Fruit fly (Drosophila melanogaster): ENCODE data around the gene Polr2A.

Gene Polr2A

dm6 chrX:11572270-11572914, 2.3 kb upstream of the Polr2A start, which contains the start of the genes Kmn1 and Reepl1:
Gene Kmn1 (minus strand): TSS chrX:11572442.
Gene Reepl1 (plus strand): TSS chrX:11572707.
- no peak for TF ChIP-seq CG42726 (GFP tag; IDR thresholded peaks at IDR 0.05; ENCODE audit: partially characterized antibody)
- TF ChIP-seq row (GFP tag; IDR thresholded peaks at IDR 0.05): peak; percentile 72
- TF ChIP-seq CHES-1-like (GFP tag; optimal IDR thresholded peaks at IDR 0.05): no peak
- no peak for TF ChIP-seq Hey (tag; optimal IDR thresholded peaks at IDR 0.05)
- TF ChIP-seq Hr78 (GFP tag; optimal IDR thresholded peaks at IDR 0.05): no peak
- peak; percentile 62 for TF ChIP-seq slbo (GFP tag; IDR thresholded peaks at IDR 0.05)
- peak; percentile 20 for TF ChIP-seq CoRest (tag; optimal IDR thresholded peaks at IDR 0.05)
- TF ChIP-seq abd-A (tag; optimal IDR thresholded peaks at IDR 0.05): no peak
- no peak for TF ChIP-seq Vsx1 (GFP tag; optimal IDR thresholded peaks at IDR 0.05)
- TF ChIP-seq D19A (tag; optimal IDR thresholded peaks at IDR 0.05): no peak
- TF ChIP-seq CG11696 (GFP tag; IDR thresholded peaks at IDR 0.05): no peak
- TF ChIP-seq Six4 (GFP tag; optimal IDR thresholded peaks at IDR 0.05): no peak
- no peak for TF ChIP-seq Fer3 (tag; optimal IDR thresholded peaks at IDR 0.05)
- TF ChIP-seq trem (tag; optimal IDR thresholded peaks at IDR 0.05): no peak
- TF ChIP-seq CG10366 (GFP tag; IDR thresholded peaks at IDR 0.05): no peak
- peak; percentile 2 for TF ChIP-seq CG14710 (tag; optimal IDR thresholded peaks at IDR 0.05)
- no peak for TF ChIP-seq Dip3 (GFP tag; optimal IDR thresholded peaks at IDR 0.05)
- peak; percentile 13 for TF ChIP-seq Myb (GFP tag; optimal IDR thresholded peaks at IDR 0.05)
- no peak for TF ChIP-seq sqz (GFP tag; optimal IDR thresholded peaks at IDR 0.05)
- TF ChIP-seq CG2712 (tag; optimal IDR thresholded peaks at IDR 0.05): no peak
- no peak for TF ChIP-seq grn (GFP tag; optimal IDR thresholded peaks at IDR 0.05)
- TF ChIP-seq pzg (GFP tag; optimal IDR thresholded peaks at IDR 0.05): peak; percentile 29
- no peak for TF ChIP-seq CG32772 (GFP tag; IDR thresholded peaks at IDR 0.05)
- TF ChIP-seq tin (GFP tag; optimal IDR thresholded peaks at IDR 0.05): no peak
- no peak for TF ChIP-seq CG12071 (GFP tag; optimal IDR thresholded peaks at IDR 0.05)
- no peak for TF ChIP-seq ERR (GFP tag; optimal IDR thresholded peaks at IDR 0.05)
- no peak for TF ChIP-seq HmgD (GFP tag; optimal IDR thresholded peaks at IDR 0.05)
- no peak for TF ChIP-seq ham (GFP tag; IDR thresholded peaks at IDR 0.05)
- no peak for TF ChIP-seq Dip2 (GFP tag; IDR thresholded peaks at IDR 0.05)
- no peak for TF ChIP-seq ara (GFP tag; IDR thresholded peaks at IDR 0.05)
- no peak for TF ChIP-seq CG10543 (GFP tag; optimal IDR thresholded peaks at IDR 0.05)
- no peak for TF ChIP-seq bowl (GFP tag; IDR thresholded peaks at IDR 0.05)
- TF ChIP-seq Chrac-16 (GFP tag; optimal IDR thresholded peaks at IDR 0.05): no peak
- TF ChIP-seq CG12659 (GFP tag; optimal IDR thresholded peaks at IDR 0.05): no peak
- peak; percentile 3 for TF ChIP-seq pnt (GFP tag; optimal IDR thresholded peaks at IDR 0.05)
- TF ChIP-seq sisA (GFP tag; IDR thresholded peaks at IDR 0.05): 0 out of 2 replicates have a peak, but pooled peaks have one; percentile 15
- TF ChIP-seq nmo (GFP tag; optimal IDR thresholded peaks at IDR 0.05): no peak
- TF ChIP-seq grau (tag; optimal IDR thresholded peaks at IDR 0.05): peak; percentile 3
- TF ChIP-seq CG9437 (GFP tag; optimal IDR thresholded peaks at IDR 0.05): no peak
- no peak for TF ChIP-seq CkIIα-i1 (GFP tag; IDR thresholded peaks at IDR 0.05)
- TF ChIP-seq CG2678 (tag; optimal IDR thresholded peaks at IDR 0.05): no peak
- no peak for TF ChIP-seq CG12391 (tag; optimal IDR thresholded peaks at IDR 0.05)
- TF ChIP-seq zf30C (GFP tag; optimal IDR thresholded peaks at IDR 0.05): no peak
- TF ChIP-seq CG10321 (GFP tag; IDR thresholded peaks at IDR 0.05): no peak
- no peak for TF ChIP-seq Meics (GFP tag; optimal IDR thresholded peaks at IDR 0.05)
- TF ChIP-seq tna (GFP tag; IDR thresholded peaks at IDR 0.05; ENCODE audit: partially characterized antibody): no peak
- peak; percentile 18 for TF ChIP-seq sens (GFP tag)
- no peak for TF ChIP-seq Mad (GFP tag; optimal IDR thresholded peaks at IDR 0.05)
- peak; percentile 15 for TF ChIP-seq phol (tag; optimal IDR thresholded peaks at IDR 0.05)
- TF ChIP-seq Ets65A (GFP tag): no peak
- TF ChIP-seq CG5953 (GFP tag; IDR thresholded peaks at IDR 0.05): no peak

Measured in whole organism, embryonic.